Fruit fly (Drosophila melanogaster) whole organism, embryonic: ENCODE data around the gene CG43120.

ENCODE experiments used
- ATbp ChIP-seq: fragments of 200-800 bp; sonication (Bioruptor generic); optimal IDR thresholded peaks from 2 replicates; lab custom pipeline; 2017; ENCODE audit warnings: missing biosample characterization, mild to moderate bottlenecking, missing genetic modification characterization, missing genetic modification reagents
- Atf-2 ChIP-seq: fragments of 200-800 bp; sonication (Bioruptor generic); optimal IDR thresholded peaks from 2 replicates; lab custom pipeline; 2016; ENCODE audit warnings: missing biosample characterization, missing genetic modification characterization
- CG11093 ChIP-seq: fragments of 200-800 bp; sonication (Bioruptor generic); IDR thresholded peaks from 3 replicates; pipeline ENCODE4 v1.3.6; 2022; ENCODE audit warnings: missing biosample characterization, missing genetic modification characterization
- CG12236 ChIP-seq: fragments of 200-800 bp; sonication (Bioruptor generic); optimal IDR thresholded peaks from 2 replicates; lab custom pipeline; 2016; ENCODE audit warnings: missing biosample characterization, missing genetic modification characterization
- CG12659 ChIP-seq: fragments of 200-800 bp; sonication (Bioruptor generic); optimal IDR thresholded peaks from 3 replicates; lab custom pipeline; 2017; ENCODE audit warnings: mild to moderate bottlenecking, missing biosample characterization, missing genetic modification reagents, missing genetic modification characterization
- CG14441 ChIP-seq: fragments of 200-800 bp; sonication (Bioruptor generic); IDR thresholded peaks from 2 replicates; pipeline ENCODE4 v1.3.6; 2022; ENCODE audit warnings: missing biosample characterization, missing genetic modification characterization
- CG14710 ChIP-seq: fragments of 200-800 bp; sonication (Bioruptor generic); optimal IDR thresholded peaks from 3 replicates; lab custom pipeline; 2019; ENCODE audit warnings: missing biosample characterization, mild to moderate bottlenecking, missing genetic modification characterization, moderate library complexity
- CG15514 ChIP-seq: fragments of 200-800 bp; sonication (Bioruptor generic); optimal IDR thresholded peaks from 3 replicates; lab custom pipeline; 2017; ENCODE audit warnings: missing biosample characterization, missing genetic modification characterization, mild to moderate bottlenecking, moderate library complexity, missing genetic modification reagents
- CG1792 ChIP-seq: fragments of 200-800 bp; sonication (Bioruptor generic); optimal IDR thresholded peaks from 2 replicates; lab custom pipeline; 2016; ENCODE audit warnings: missing biosample characterization, missing genetic modification characterization
- CG18262 ChIP-seq: fragments of 200-800 bp; optimal IDR thresholded peaks from 3 replicates; lab custom pipeline; 2019; ENCODE audit warnings: missing biosample characterization, mild to moderate bottlenecking, missing genetic modification characterization, moderate library complexity
- CG18599 ChIP-seq: fragments of 200-800 bp; sonication (Bioruptor generic); optimal IDR thresholded peaks from 3 replicates; lab custom pipeline; 2017; ENCODE audit warnings: missing biosample characterization, missing genetic modification characterization, mild to moderate bottlenecking, moderate library complexity, missing genetic modification reagents
- CG2116 ChIP-seq: fragments of 200-800 bp; sonication (Bioruptor generic); optimal IDR thresholded peaks from 3 replicates; lab custom pipeline; 2018; ENCODE audit warnings: missing biosample characterization, mild to moderate bottlenecking, missing genetic modification characterization
- CG30020 ChIP-seq: fragments of 200-800 bp; optimal IDR thresholded peaks from 2 replicates; lab custom pipeline; 2019; ENCODE audit warnings: missing biosample characterization, mild to moderate bottlenecking, missing genetic modification characterization, moderate library complexity
- CG32767 ChIP-seq: fragments of 200-800 bp; sonication (Bioruptor generic); IDR thresholded peaks from 2 replicates; pipeline ENCODE4 v1.3.6; 2022; ENCODE audit warnings: missing biosample characterization, missing genetic modification characterization
- CG33557 ChIP-seq: fragments of 200-800 bp; sonication (Bioruptor generic); optimal IDR thresholded peaks from 2 replicates; lab custom pipeline; 2019; ENCODE audit warnings: missing biosample characterization, mild to moderate bottlenecking, missing genetic modification characterization, moderate library complexity
- CG4617 ChIP-seq: fragments of 200-800 bp; sonication (Bioruptor generic); optimal IDR thresholded peaks from 3 replicates; lab custom pipeline; 2016; ENCODE audit warnings: missing biosample characterization, missing genetic modification characterization, borderline replicate concordance
- CG4730 ChIP-seq: fragments of 200-800 bp; sonication (Bioruptor generic); IDR thresholded peaks from 2 replicates; pipeline ENCODE4 v1.3.6; 2022; ENCODE audit warnings: missing biosample characterization, missing genetic modification characterization
- CG6689 ChIP-seq: fragments of 200-800 bp; sonication (Bioruptor generic); IDR thresholded peaks from 2 replicates; pipeline ENCODE4 v1.3.6; 2022; ENCODE audit warnings: missing biosample characterization, missing genetic modification characterization
- CG7556 ChIP-seq: fragments of 200-800 bp; sonication (Bioruptor generic); optimal IDR thresholded peaks from 2 replicates; lab custom pipeline; 2017; ENCODE audit warnings: missing biosample characterization, mild to moderate bottlenecking, missing genetic modification characterization
- CG9797 ChIP-seq: fragments of 200-800 bp; sonication (Bioruptor generic); optimal IDR thresholded peaks from 3 replicates; lab custom pipeline; 2018; ENCODE audit warnings: missing biosample characterization, mild to moderate bottlenecking, missing genetic modification characterization
- Dad ChIP-seq: fragments of 200-800 bp; sonication (Bioruptor generic); optimal IDR thresholded peaks from 3 replicates; lab custom pipeline; 2016; ENCODE audit warnings: missing biosample characterization, missing genetic modification characterization
- Dp ChIP-seq: fragments of 200-800 bp; sonication (Bioruptor generic); optimal IDR thresholded peaks from 2 replicates; lab custom pipeline; 2018; ENCODE audit warnings: missing biosample characterization, mild to moderate bottlenecking, missing genetic modification characterization, moderate library complexity
- Gsc ChIP-seq: fragments of 200-800 bp; sonication (Bioruptor generic); IDR thresholded peaks from 2 replicates; pipeline ENCODE4 v1.3.6; 2022; ENCODE audit warnings: missing biosample characterization, missing genetic modification characterization
- Hr3 ChIP-seq: fragments of 200-800 bp; sonication (Bioruptor generic); optimal IDR thresholded peaks from 3 replicates; lab custom pipeline; 2016; ENCODE audit warnings: missing biosample characterization, missing genetic modification characterization
- Hr39 ChIP-seq: fragments of >200 bp; optimal IDR thresholded peaks from 2 replicates; lab custom pipeline; 2017
- Nf-YB ChIP-seq: fragments of 200-800 bp; sonication (Bioruptor generic); optimal IDR thresholded peaks from 3 replicates; lab custom pipeline; 2019; ENCODE audit warnings: missing biosample characterization, mild to moderate bottlenecking, missing genetic modification characterization, moderate library complexity
- NfI ChIP-seq: fragments of 200-800 bp; sonication (Bioruptor generic); optimal IDR thresholded peaks from 3 replicates; lab custom pipeline; 2018; ENCODE audit warnings: missing biosample characterization, mild to moderate bottlenecking, missing genetic modification characterization, moderate library complexity
- Poxn ChIP-seq: fragments of 200-800 bp; sonication (Bioruptor generic); IDR thresholded peaks from 2 replicates; pipeline ENCODE4 v1.3.6; 2022; ENCODE audit warnings: missing biosample characterization, missing genetic modification characterization
- Side ChIP-seq: fragments of 200-800 bp; sonication (Bioruptor generic); optimal IDR thresholded peaks from 2 replicates; lab custom pipeline; 2016; ENCODE audit warnings: missing biosample characterization, missing genetic modification characterization
- Usf ChIP-seq: fragments of 200-800 bp; sonication (Bioruptor generic); optimal IDR thresholded peaks from 2 replicates; lab custom pipeline; 2017; ENCODE audit warnings: missing genotype, missing biosample characterization, missing genetic modification characterization
- Xbp1 ChIP-seq: fragments of 200-800 bp; sonication (Bioruptor generic); optimal IDR thresholded peaks from 3 replicates; lab custom pipeline; 2016; ENCODE audit warnings: missing biosample characterization, mild to moderate bottlenecking, missing genetic modification characterization
- aop ChIP-seq: fragments of 200-800 bp; sonication (Bioruptor generic); IDR thresholded peaks from 2 replicates; pipeline ENCODE4 v1.3.6; 2022; ENCODE audit warnings: missing biosample characterization, missing genetic modification characterization
- bbx ChIP-seq: fragments of 200-800 bp; sonication (Bioruptor generic); IDR thresholded peaks from 2 replicates; pipeline ENCODE4 v1.3.6; 2022; ENCODE audit warnings: missing biosample characterization, missing genetic modification characterization; ENCODE audit not compliant: partially characterized antibody
- croc ChIP-seq: fragments of 200-800 bp; sonication (Bioruptor generic); conservative IDR thresholded peaks from 3 replicates; pipeline ENCODE4 v1.3.6; 2022; ENCODE audit warnings: missing biosample characterization, missing genetic modification characterization
- dimm ChIP-seq: fragments of 200-800 bp; sonication (Bioruptor generic); IDR thresholded peaks from 2 replicates; pipeline ENCODE4 v1.3.6; 2022; ENCODE audit warnings: missing biosample characterization, missing genetic modification characterization
- disco-r ChIP-seq: fragments of 200-800 bp; sonication (Bioruptor generic); optimal IDR thresholded peaks from 2 replicates; lab custom pipeline; 2016; ENCODE audit warnings: missing biosample characterization, missing genetic modification characterization
- ewg ChIP-seq: fragments of 200-800 bp; sonication (Bioruptor generic); optimal IDR thresholded peaks from 3 replicates; lab custom pipeline; 2017; ENCODE audit warnings: mild to moderate bottlenecking, missing biosample characterization, missing genetic modification reagents, missing genetic modification characterization
- gce ChIP-seq: fragments of 200-800 bp; sonication (Bioruptor generic); IDR thresholded peaks from 3 replicates; pipeline ENCODE4 v1.3.6; 2022; ENCODE audit warnings: missing biosample characterization, missing genetic modification characterization
- gem ChIP-seq: fragments of 200-800 bp; sonication (Bioruptor generic); optimal IDR thresholded peaks from 2 replicates; lab custom pipeline; 2019; ENCODE audit warnings: missing biosample characterization, mild to moderate bottlenecking, missing genetic modification characterization, moderate library complexity
- ham ChIP-seq: fragments of 200-800 bp; sonication (Bioruptor generic); IDR thresholded peaks from 2 replicates; pipeline ENCODE4 v1.3.6; 2022; ENCODE audit warnings: missing biosample characterization, missing genetic modification characterization
- lilli ChIP-seq: fragments of 200-800 bp; sonication (Bioruptor generic); optimal IDR thresholded peaks from 3 replicates; lab custom pipeline; 2016; ENCODE audit warnings: missing biosample characterization, missing genetic modification characterization
- lola ChIP-seq, 3 experiments: fragments of >200 bp in 2 of 3; fragments of 200-800 bp in 1 of 3; sonication (Bioruptor generic) in 1 of 3; optimal IDR thresholded peaks; 2 replicates each; lab custom pipeline; 2017 to 2019; ENCODE audit warnings: missing biosample characterization in 3 of 3, missing genetic modification characterization in 3 of 3, mild to moderate bottlenecking in 1 of 3, moderate library complexity in 1 of 3
- luna ChIP-seq: fragments of 200-800 bp; sonication (Bioruptor generic); optimal IDR thresholded peaks from 2 replicates; lab custom pipeline; 2016; ENCODE audit warnings: missing biosample characterization, missing genetic modification characterization
- nerfin-2 ChIP-seq: fragments of 200-800 bp; sonication (Bioruptor generic); IDR thresholded peaks from 2 replicates; pipeline ENCODE4 v1.3.6; 2022; ENCODE audit warnings: missing biosample characterization, missing genetic modification characterization; ENCODE audit not compliant: partially characterized antibody
- nmo ChIP-seq: fragments of 200-800 bp; sonication (Bioruptor generic); optimal IDR thresholded peaks from 2 replicates; lab custom pipeline; 2018; ENCODE audit warnings: missing biosample characterization, mild to moderate bottlenecking, missing genetic modification characterization, moderate library complexity
- onecut ChIP-seq: fragments of 200-800 bp; sonication (Bioruptor generic); IDR thresholded peaks from 2 replicates; pipeline ENCODE4 v1.3.6; 2022; ENCODE audit warnings: missing biosample characterization, missing genetic modification characterization
- peb ChIP-seq: fragments of 200-800 bp; sonication (Bioruptor generic); IDR thresholded peaks from 2 replicates; pipeline ENCODE4 v1.3.6; 2022; ENCODE audit warnings: missing biosample characterization, missing genetic modification characterization
- phol ChIP-seq: fragments of 200-800 bp; sonication (Bioruptor generic); optimal IDR thresholded peaks from 3 replicates; lab custom pipeline; 2018; ENCODE audit warnings: missing biosample characterization, mild to moderate bottlenecking, missing genetic modification characterization, moderate library complexity
- sc ChIP-seq, 3 experiments: fragments of >200 bp in 2 of 3; fragments of 200-800 bp in 1 of 3; sonication (Bioruptor generic) in 1 of 3; optimal IDR thresholded peaks; 2 replicates in 2 of 3; 3 replicates in 1 of 3; lab custom pipeline; 2017; ENCODE audit warnings: mild to moderate bottlenecking in 1 of 3, missing biosample characterization in 1 of 3, missing genetic modification characterization in 1 of 3, missing genetic modification reagents in 1 of 3
- zf30C ChIP-seq: fragments of 200-800 bp; sonication (Bioruptor generic); optimal IDR thresholded peaks from 3 replicates; lab custom pipeline; 2018; ENCODE audit warnings: missing biosample characterization, mild to moderate bottlenecking, missing genetic modification characterization

The CG43120 gene

dm6 chr3L:14364701-14365100 lies 17.0 kb upstream of the CG43120 start (continued):
- TF ChIP-seq Xbp1 (GFP tag; lab: Kevin White, UChicago) = peak; percentile 32
- no peak for TF ChIP-seq Side
- TF ChIP-seq CG6689 (GFP tag; lab: Robert Waterston, UW) = peak; percentile 62
- TF ChIP-seq Usf (GFP tag; lab: Kevin White, UChicago) = peak; percentile 12
- no peak for TF ChIP-seq CG15514 (GFP tag; lab: Kevin White, UChicago)
- TF ChIP-seq CG7556 (GFP tag; lab: Kevin White, UChicago) = peak; percentile 31
- no peak for TF ChIP-seq luna (GFP tag; lab: Kevin White, UChicago)
- TF ChIP-seq Atf-2 = peak; percentile 54
- TF ChIP-seq bbx (GFP tag; lab: Robert Waterston, UW) = no peak
- TF ChIP-seq gce (GFP tag; lab: Robert Waterston, UW) = no peak
- 0 out of 2 replicates have a peak, but pooled peaks have one; percentile 24 for TF ChIP-seq peb
- TF ChIP-seq aop (GFP tag; lab: Robert Waterston, UW) = no peak
- TF ChIP-seq Poxn = no peak
- TF ChIP-seq disco-r (GFP tag; lab: Kevin White, UChicago) = no peak
- no peak for TF ChIP-seq ham (GFP tag; lab: Robert Waterston, UW)
- TF ChIP-seq nerfin-2 (GFP tag; lab: Robert Waterston, UW) = no peak
- TF ChIP-seq zf30C (GFP tag; lab: Kevin White, UChicago) = peak; percentile 85
- TF ChIP-seq CG9797 = no peak
- peak; percentile 19 for TF ChIP-seq Dad (GFP tag; lab: Kevin White, UChicago)
- TF ChIP-seq gem = peak; percentile 68
- no peak for TF ChIP-seq CG14441 (GFP tag; lab: Robert Waterston, UW)
- peak; percentile 0 for TF ChIP-seq ewg (GFP tag; lab: Kevin White, UChicago)
- TF ChIP-seq CG32767 (GFP tag; lab: Robert Waterston, UW) = 0 out of 2 replicates have a peak, but pooled peaks have one; percentile 14
- TF ChIP-seq onecut = 0 out of 2 replicates have a peak, but pooled peaks have one; percentile 9
- no peak for TF ChIP-seq sc (optimal IDR thresholded peaks at IDR 0.05; lab: Kevin White, UChicago)
- no peak for TF ChIP-seq sc (GFP tag; optimal IDR thresholded peaks at IDR 0.05; lab: Kevin White, UChicago)
- TF ChIP-seq ATbp = no peak
- peak; percentile 27 for TF ChIP-seq CG2116
- no peak for TF ChIP-seq Dp
- TF ChIP-seq lilli = peak; percentile 37
- TF ChIP-seq lola (GFP tag; optimal IDR thresholded peaks at IDR 0.05; lab: Kevin White, UChicago) = peak in 1 of 3 experiments; percentile 84
- peak; percentile 59 for TF ChIP-seq CG18262 (tag; lab: Kevin White, UChicago)
- TF ChIP-seq croc (GFP tag; lab: Robert Waterston, UW) = peak; percentile 26; the same call in 1 of the 3 replicates
- peak; percentile 34 for TF ChIP-seq phol (tag; lab: Kevin White, UChicago)
- TF ChIP-seq CG14710 (tag; lab: Kevin White, UChicago) = peak; percentile 47
- TF ChIP-seq CG12659 (GFP tag; lab: Kevin White, UChicago) = no peak
- TF ChIP-seq CG33557 (GFP tag; lab: Kevin White, UChicago) = peak; percentile 75
- TF ChIP-seq nmo (GFP tag; lab: Kevin White, UChicago) = peak; percentile 23
- TF ChIP-seq NfI (GFP tag; lab: Kevin White, UChicago) = no peak
- TF ChIP-seq Hr3 (GFP tag; lab: Kevin White, UChicago) = peak; percentile 21
- peak; percentile 25 for TF ChIP-seq Nf-YB
- peak; percentile 29 for TF ChIP-seq CG12236
- TF ChIP-seq CG11093 (GFP tag; lab: Robert Waterston, UW) = no peak; the same call in 2 of the 3 replicates
- no peak for TF ChIP-seq CG18599 (GFP tag; lab: Kevin White, UChicago)
- 0 out of 2 replicates have a peak, but pooled peaks have one; percentile 32 for TF ChIP-seq dimm (GFP tag; lab: Robert Waterston, UW)
- TF ChIP-seq CG4730 (GFP tag; lab: Robert Waterston, UW) = no peak
- TF ChIP-seq Gsc = no peak
- TF ChIP-seq Hr39 (lab: Kevin White, UChicago) = no peak
- TF ChIP-seq CG30020 (tag; lab: Kevin White, UChicago) = no peak
- no peak for TF ChIP-seq CG4617 (GFP tag; lab: Kevin White, UChicago)
- TF ChIP-seq CG1792 (GFP tag; lab: Kevin White, UChicago) = no peak
